Worm (Caenorhabditis elegans) whole organism, early embryonic: ENCODE data around the gene D1054.1.

Source experiments
- ama-1 ChIP-seq: fragments of 150-350 bp; optimal IDR thresholded peaks from 2 replicates; lab custom pipeline; 2014
- ceh-36 ChIP-seq: sonication (generic microtip); optimal IDR thresholded peaks from 2 replicates; lab custom pipeline; 2016; ENCODE audit warnings: missing genetic modification characterization, inconsistent platforms, missing compliant biosample characterization
- flt-1 ChIP-seq: fragments of 200-800 bp; sonication (Bioruptor generic); IDR thresholded peaks from 2 replicates; pipeline ENCODE4 v1.3.6; 2022; ENCODE audit warnings: missing genetic modification characterization, missing compliant biosample characterization
- hmg-4 ChIP-seq: fragments of 200-800 bp; sonication (Bioruptor generic); optimal IDR thresholded peaks from 2 replicates; lab custom pipeline; 2018; ENCODE audit warnings: mild to moderate bottlenecking, missing genetic modification characterization, missing compliant biosample characterization
- hnd-1 ChIP-seq: sonication (generic microtip); optimal IDR thresholded peaks from 2 replicates; lab custom pipeline; 2016; ENCODE audit warnings: missing genetic modification characterization, missing compliant biosample characterization
- scrt-1 ChIP-seq: fragments of 200-800 bp; sonication (Bioruptor generic); IDR thresholded peaks from 2 replicates; pipeline ENCODE4 v1.3.6; 2022; ENCODE audit warnings: missing genetic modification characterization, missing compliant biosample characterization
- tbx-11 ChIP-seq: fragments of 200-800 bp; sonication (Bioruptor generic); IDR thresholded peaks from 2 replicates; pipeline ENCODE4 v1.3.6; 2022; ENCODE audit warnings: missing genetic modification characterization, missing compliant biosample characterization

ce11 chrV:10750630-10751029, 19.4 kb downstream of the D1054.1 start, which contains the start of gene F28H7.3:
- TF ChIP-seq tbx-11 (GFP tag; lab: Robert Waterston, UW) (no peak), hnd-1 (tag; lab: Kevin White, UChicago) (no peak), hmg-4 (no peak), ama-1 (lab: Kevin White, UChicago) (no peak), ceh-36 (tag; lab: Kevin White, UChicago) (no peak), flt-1 (GFP tag; lab: Robert Waterston, UW) (no peak), scrt-1 (GFP tag; lab: Robert Waterston, UW) (no peak)
